ENCODE assay signal across 4 worm cellular contexts in genomic region chrV:19529168-19529567, ce11.
A peak's percentile ranks its signal among the peaks of the same experiment; 100 is the strongest.
TF ChIP-seq lines count a peak whose summit lies in the region.

No protein-coding gene starts in this region.

TF ChIP-seq in whole organism, L2 larva, 48 proteins besides CTCF, POLR2A, EP300 and RAD21 (continues in another document):
- peak; percentile 1 for TF ChIP-seq nhr-10 (tag; optimal IDR thresholded peaks at IDR 0.05; lab: Kevin White, UChicago)
- peak; percentile 10 for TF ChIP-seq ceh-82 (tag; optimal IDR thresholded peaks at IDR 0.05; lab: Kevin White, UChicago)
- no peak for TF ChIP-seq ztf-1 (GFP tag; conservative IDR thresholded peaks at IDR 0.05; lab: Robert Waterston, UW)
- TF ChIP-seq ama-1 (optimal IDR thresholded peaks at IDR 0.05; lab: Kevin White, UChicago), result peak; percentile 32
- peak; percentile 97 for TF ChIP-seq sem-4 (tag; optimal IDR thresholded peaks at IDR 0.05; lab: Kevin White, UChicago)
- peak; percentile 81 for TF ChIP-seq mab-5 (tag; optimal IDR thresholded peaks at IDR 0.05; lab: Kevin White, UChicago)
- peak; percentile 97 for TF ChIP-seq nhr-129 (tag; optimal IDR thresholded peaks at IDR 0.05; lab: Kevin White, UChicago)
- TF ChIP-seq unc-55 (GFP tag; optimal IDR thresholded peaks at IDR 0.05; lab: Kevin White, UChicago), result peak; percentile 96
- no peak for TF ChIP-seq ztf-11 (tag; optimal IDR thresholded peaks at IDR 0.05; lab: Kevin White, UChicago)
- peak; percentile 96 for TF ChIP-seq C34F6.9 (tag; optimal IDR thresholded peaks at IDR 0.05; lab: Kevin White, UChicago)
- peak; percentile 95 for TF ChIP-seq crh-2 (tag; optimal IDR thresholded peaks at IDR 0.05; lab: Kevin White, UChicago)
- peak; percentile 81 for TF ChIP-seq blmp-1 (tag; optimal IDR thresholded peaks at IDR 0.05; lab: Kevin White, UChicago; ENCODE audit: insufficient read depth)
- TF ChIP-seq nhr-6 (tag; optimal IDR thresholded peaks at IDR 0.05; lab: Kevin White, UChicago), result peak; percentile 79
- TF ChIP-seq nhr-237 (tag; optimal IDR thresholded peaks at IDR 0.05; lab: Kevin White, UChicago), result no peak
- peak; percentile 98 to 99 for TF ChIP-seq mdl-1 (tag; optimal IDR thresholded peaks at IDR 0.05; lab: Kevin White, UChicago)
- TF ChIP-seq fos-1 (tag; optimal IDR thresholded peaks at IDR 0.05; lab: Kevin White, UChicago), result peak; percentile 94
- TF ChIP-seq alr-1 (tag; optimal IDR thresholded peaks at IDR 0.05; lab: Kevin White, UChicago), result no peak
- peak; percentile 89 for TF ChIP-seq Y55F3AM.14 (GFP tag; optimal IDR thresholded peaks at IDR 0.05; lab: Kevin White, UChicago)
- TF ChIP-seq ZK546.5 (tag; optimal IDR thresholded peaks at IDR 0.05; lab: Kevin White, UChicago), result no peak
- TF ChIP-seq lsy-2 (tag; optimal IDR thresholded peaks at IDR 0.05; lab: Kevin White, UChicago), result peak; percentile 55 to 89
- no peak for TF ChIP-seq nhr-11 (tag; optimal IDR thresholded peaks at IDR 0.05; lab: Kevin White, UChicago)
- TF ChIP-seq aly-2 (tag; optimal IDR thresholded peaks at IDR 0.05; lab: Kevin White, UChicago), result no peak
- peak; percentile 63 for TF ChIP-seq snpc-4 (tag; optimal IDR thresholded peaks at IDR 0.05; lab: Kevin White, UChicago)

TF ChIP-seq in whole organism, L4 larva, 104 proteins besides CTCF, POLR2A, EP300 and RAD21 (continues in another document):
- TF ChIP-seq ceh-20 (GFP tag; IDR thresholded peaks at IDR 0.05; lab: Robert Waterston, UW), result peak; percentile 96
- TF ChIP-seq nhr-42 (GFP tag; IDR thresholded peaks at IDR 0.05; lab: Robert Waterston, UW), result peak; percentile 82
- TF ChIP-seq hif-1 (tag; optimal IDR thresholded peaks at IDR 0.05; lab: Kevin White, UChicago), result peak; percentile 3 to 89
- peak; percentile 93 for TF ChIP-seq cey-2 (tag; optimal IDR thresholded peaks at IDR 0.05; lab: Kevin White, UChicago; ENCODE audit: borderline replicate concordance, insufficient read depth)
- TF ChIP-seq lin-1 (GFP tag; IDR thresholded peaks at IDR 0.05; lab: Robert Waterston, UW), result peak; percentile 85
- TF ChIP-seq aha-1 (tag; lab: Kevin White, UChicago), result peak; percentile 99
- TF ChIP-seq arid-1 (GFP tag; conservative IDR thresholded peaks at IDR 0.05; lab: Robert Waterston, UW), result no peak
- peak; percentile 93 for TF ChIP-seq tra-1 (GFP tag; IDR thresholded peaks at IDR 0.05; lab: Robert Waterston, UW)
- TF ChIP-seq zfp-3 (GFP tag; conservative IDR thresholded peaks at IDR 0.05; lab: Robert Waterston, UW), result no peak
- TF ChIP-seq egl-27 (tag; optimal IDR thresholded peaks at IDR 0.05; lab: Kevin White, UChicago), result peak; percentile 60
- peak; percentile 97 to 100 for TF ChIP-seq mdl-1 (tag; optimal IDR thresholded peaks at IDR 0.05; lab: Kevin White, UChicago)
- peak; percentile 99 for TF ChIP-seq hlh-30 (tag; optimal IDR thresholded peaks at IDR 0.05; lab: Kevin White, UChicago; ENCODE audit: insufficient read depth)
- no peak for TF ChIP-seq snpc-4 (tag; optimal IDR thresholded peaks at IDR 0.05; lab: Kevin White, UChicago)
- peak; percentile 99 for TF ChIP-seq mxl-2 (GFP tag; conservative IDR thresholded peaks at IDR 0.05; lab: Robert Waterston, UW)
- TF ChIP-seq nhr-48 (tag; optimal IDR thresholded peaks at IDR 0.05; lab: Kevin White, UChicago), result peak; percentile 99
- no peak for TF ChIP-seq Y5F2A.4 (GFP tag; optimal IDR thresholded peaks at IDR 0.05; lab: Kevin White, UChicago)
- TF ChIP-seq daf-12 (tag; optimal IDR thresholded peaks at IDR 0.05; lab: Kevin White, UChicago), result no peak
- TF ChIP-seq hlh-11 (tag; optimal IDR thresholded peaks at IDR 0.05; lab: Kevin White, UChicago), result peak; percentile 98
- peak; percentile 76 to 90 for TF ChIP-seq lsy-2 (tag; optimal IDR thresholded peaks at IDR 0.05; lab: Kevin White, UChicago)
- peak; percentile 99 for TF ChIP-seq dve-1 (tag; optimal IDR thresholded peaks at IDR 0.05; lab: Kevin White, UChicago; ENCODE audit: insufficient read depth)
- no peak for TF ChIP-seq dmd-8 (GFP tag; IDR thresholded peaks at IDR 0.05; lab: Robert Waterston, UW)
- peak; percentile 84 for TF ChIP-seq mdt-29 (GFP tag; IDR thresholded peaks at IDR 0.05; lab: Robert Waterston, UW)
- no peak for TF ChIP-seq ZK546.5 (tag; optimal IDR thresholded peaks at IDR 0.05; lab: Kevin White, UChicago)
- peak; percentile 96 for TF ChIP-seq nhr-102 (tag; optimal IDR thresholded peaks at IDR 0.05; lab: Kevin White, UChicago)

TF ChIP-seq in whole organism, late embryonic, 69 proteins besides CTCF, POLR2A, EP300 and RAD21 (continues in another document):
- TF ChIP-seq sox-4 (tag; optimal IDR thresholded peaks at IDR 0.05; lab: Kevin White, UChicago) (no peak), ceh-14 (tag; optimal IDR thresholded peaks at IDR 0.05; lab: Kevin White, UChicago) (no peak), elt-2 (tag; optimal IDR thresholded peaks at IDR 0.05; lab: Kevin White, UChicago) (peak; percentile 40), ceh-2 (tag; optimal IDR thresholded peaks at IDR 0.05; lab: Kevin White, UChicago) (no peak), ceh-9 (tag; optimal IDR thresholded peaks at IDR 0.05; lab: Kevin White, UChicago) (no peak), ceh-6 (GFP tag; optimal IDR thresholded peaks at IDR 0.05; lab: Kevin White, UChicago) (no peak), zip-5 (tag; optimal IDR thresholded peaks at IDR 0.05; lab: Kevin White, UChicago) (no peak), ceh-19 (GFP tag; optimal IDR thresholded peaks at IDR 0.05; lab: Kevin White, UChicago) (no peak), hlh-15 (tag; optimal IDR thresholded peaks at IDR 0.05; lab: Kevin White, UChicago) (no peak), syd-9 (tag; optimal IDR thresholded peaks at IDR 0.05; lab: Kevin White, UChicago) (no peak), T23F11.4 (GFP tag; optimal IDR thresholded peaks at IDR 0.05; lab: Kevin White, UChicago) (no peak), unc-42 (tag; optimal IDR thresholded peaks at IDR 0.05; lab: Kevin White, UChicago) (peak; percentile 74), eyg-1 (tag; optimal IDR thresholded peaks at IDR 0.05; lab: Kevin White, UChicago) (no peak), ama-1 (optimal IDR thresholded peaks at IDR 0.05; lab: Kevin White, UChicago) (no peak), C08G9.2 (tag; optimal IDR thresholded peaks at IDR 0.05; lab: Kevin White, UChicago) (no peak), ceh-18 (tag; optimal IDR thresholded peaks at IDR 0.05; lab: Kevin White, UChicago) (peak; percentile 62), fkh-6 (tag; optimal IDR thresholded peaks at IDR 0.05; lab: Kevin White, UChicago) (no peak), hlh-8 (tag; optimal IDR thresholded peaks at IDR 0.05; lab: Kevin White, UChicago) (no peak), ref-2 (tag; optimal IDR thresholded peaks at IDR 0.05; lab: Kevin White, UChicago) (peak; percentile 71), K09A11.1 (tag; optimal IDR thresholded peaks at IDR 0.05; lab: Kevin White, UChicago; ENCODE audit: insufficient read depth) (peak; percentile 48), unc-55 (GFP tag; optimal IDR thresholded peaks at IDR 0.05; lab: Kevin White, UChicago) (peak; percentile 98), pha-4 (tag; optimal IDR thresholded peaks at IDR 0.05; lab: Kevin White, UChicago) (no peak), rnt-1 (tag; optimal IDR thresholded peaks at IDR 0.05; lab: Kevin White, UChicago) (peak; percentile 70), tbx-7 (tag; optimal IDR thresholded peaks at IDR 0.05; lab: Kevin White, UChicago) (no peak), nhr-11 (tag; optimal IDR thresholded peaks at IDR 0.05; lab: Kevin White, UChicago) (no peak), lin-11 (tag; optimal IDR thresholded peaks at IDR 0.05; lab: Kevin White, UChicago) (no peak), ztf-16 (tag; optimal IDR thresholded peaks at IDR 0.05; lab: Kevin White, UChicago) (no peak)

TF ChIP-seq in whole organism, mixed stage, embryonic, 35 proteins besides CTCF, POLR2A, EP300 and RAD21 (continues in another document):
- TF ChIP-seq mab-5 (tag; optimal IDR thresholded peaks at IDR 0.05; lab: Kevin White, UChicago), result no peak
- no peak for TF ChIP-seq nhr-76 (tag; optimal IDR thresholded peaks at IDR 0.05; lab: Kevin White, UChicago)
- no peak for TF ChIP-seq blmp-1 (tag; optimal IDR thresholded peaks at IDR 0.05; lab: Kevin White, UChicago)
- TF ChIP-seq sptf-1 (tag; optimal IDR thresholded peaks at IDR 0.05; lab: Kevin White, UChicago), result no peak
- TF ChIP-seq nhr-237 (tag; optimal IDR thresholded peaks at IDR 0.05; lab: Kevin White, UChicago), result peak; percentile 80
- TF ChIP-seq nhr-2 (tag; optimal IDR thresholded peaks at IDR 0.05; lab: Kevin White, UChicago), result peak; percentile 85
- TF ChIP-seq hlh-1 (tag; optimal IDR thresholded peaks at IDR 0.05; lab: Kevin White, UChicago), result no peak
- TF ChIP-seq nhr-12 (tag; optimal IDR thresholded peaks at IDR 0.05; lab: Kevin White, UChicago), result peak; percentile 27
- no peak for TF ChIP-seq ceh-43 (GFP tag; optimal IDR thresholded peaks at IDR 0.05; lab: Kevin White, UChicago)
- TF ChIP-seq ceh-83 (GFP tag; optimal IDR thresholded peaks at IDR 0.05; lab: Kevin White, UChicago), result no peak
- peak; percentile 61 for TF ChIP-seq mls-2 (tag; optimal IDR thresholded peaks at IDR 0.05; lab: Kevin White, UChicago)
- peak; percentile 29 for TF ChIP-seq drap-1 (GFP tag; optimal IDR thresholded peaks at IDR 0.05; lab: Kevin White, UChicago)
- no peak for TF ChIP-seq zip-8 (tag; optimal IDR thresholded peaks at IDR 0.05; lab: Kevin White, UChicago)
- no peak for TF ChIP-seq M03D4.4 (tag; optimal IDR thresholded peaks at IDR 0.05; lab: Kevin White, UChicago)
- TF ChIP-seq cnd-1 (tag; optimal IDR thresholded peaks at IDR 0.05; lab: Kevin White, UChicago), result no peak
- TF ChIP-seq unc-39 (tag; optimal IDR thresholded peaks at IDR 0.05; lab: Kevin White, UChicago), result peak; percentile 99
- TF ChIP-seq flh-1 (GFP tag; optimal IDR thresholded peaks at IDR 0.05; lab: Kevin White, UChicago), result no peak
- peak; percentile 87 for TF ChIP-seq elt-3 (tag; optimal IDR thresholded peaks at IDR 0.05; lab: Kevin White, UChicago)
- TF ChIP-seq elt-1 (tag; optimal IDR thresholded peaks at IDR 0.05; lab: Kevin White, UChicago; ENCODE audit: borderline replicate concordance, insufficient read depth), result no peak
- no peak for TF ChIP-seq snpc-4 (tag; optimal IDR thresholded peaks at IDR 0.05; lab: Kevin White, UChicago)
- TF ChIP-seq ham-2 (GFP tag; optimal IDR thresholded peaks at IDR 0.05; lab: Kevin White, UChicago), result no peak
- TF ChIP-seq unc-120 (tag; optimal IDR thresholded peaks at IDR 0.05; lab: Kevin White, UChicago; ENCODE audit: poor library complexity, severe bottlenecking), result no peak
- no peak for TF ChIP-seq ztf-11 (tag; optimal IDR thresholded peaks at IDR 0.05; lab: Kevin White, UChicago)
- peak; percentile 21 for TF ChIP-seq pha-4 (tag; optimal IDR thresholded peaks at IDR 0.05; lab: Kevin White, UChicago)
- peak; percentile 77 for TF ChIP-seq ceh-39 (tag; optimal IDR thresholded peaks at IDR 0.05; lab: Kevin White, UChicago)
- TF ChIP-seq nhr-28 (tag; optimal IDR thresholded peaks at IDR 0.05; lab: Kevin White, UChicago), result no peak
- TF ChIP-seq lin-13 (tag; optimal IDR thresholded peaks at IDR 0.05; lab: Kevin White, UChicago), result no peak
- peak; percentile 33 for TF ChIP-seq tbx-8 (GFP tag; optimal IDR thresholded peaks at IDR 0.05; lab: Kevin White, UChicago)
- TF ChIP-seq mep-1 (tag; optimal IDR thresholded peaks at IDR 0.05; lab: Kevin White, UChicago), result peak; percentile 35
- TF ChIP-seq unc-62 (GFP tag; optimal IDR thresholded peaks at IDR 0.05; lab: Kevin White, UChicago), result peak; percentile 98
